Worm (Caenorhabditis elegans) whole organism, L1 larva: ENCODE measurements around the gene T04F3.5.

ENCODE experiments used
- aha-1 ChIP-seq: fragments of 150-350 bp; optimal IDR thresholded peaks from 2 replicates; lab custom pipeline; 2014; ENCODE audit warnings: missing biosample characterization, missing genetic modification characterization
- aly-2 ChIP-seq: fragments of 150-350 bp; optimal IDR thresholded peaks from 2 replicates; lab custom pipeline; 2014; ENCODE audit warnings: missing biosample characterization, missing genetic modification characterization
- ama-1 ChIP-seq: fragments of 150-350 bp; optimal IDR thresholded peaks from 2 replicates; lab custom pipeline; 2014
- ceh-82 ChIP-seq, 3 experiments: fragments of 150-350 bp in 1 of 3; sonication (generic microtip) in 2 of 3; optimal IDR thresholded peaks; 2 replicates each; lab custom pipeline; 2014 to 2017; ENCODE audit warnings: missing biosample characterization in 3 of 3, missing genetic modification characterization in 3 of 3
- ceh-88 ChIP-seq: fragments of 200-800 bp; sonication (Bioruptor generic); IDR thresholded peaks from 2 replicates; pipeline ENCODE4 v1.3.6; 2022; ENCODE audit warnings: missing genetic modification characterization, missing compliant biosample characterization
- fos-1 ChIP-seq: fragments of 150-350 bp; optimal IDR thresholded peaks from 2 replicates; lab custom pipeline; 2014; ENCODE audit warnings: missing biosample characterization, missing genetic modification characterization
- lin-39 ChIP-seq: fragments of 150-350 bp; optimal IDR thresholded peaks from 2 replicates; lab custom pipeline; 2014; ENCODE audit warnings: missing biosample characterization, missing genetic modification reagents, missing genetic modification characterization
- mep-1 ChIP-seq: fragments of 150-350 bp; optimal IDR thresholded peaks from 2 replicates; lab custom pipeline; 2014; ENCODE audit warnings: missing biosample characterization, missing genetic modification characterization
- nhr-12 ChIP-seq: sonication (generic microtip); optimal IDR thresholded peaks from 2 replicates; lab custom pipeline; 2017; ENCODE audit warnings: missing biosample characterization, missing genetic modification characterization
- pax-3 ChIP-seq: fragments of 200-800 bp; sonication (Bioruptor generic); optimal IDR thresholded peaks from 2 replicates; lab custom pipeline; 2018; ENCODE audit warnings: mild to moderate bottlenecking, missing genetic modification characterization, moderate library complexity, missing compliant biosample characterization
- ztf-4 ChIP-seq: fragments of 150-350 bp; optimal IDR thresholded peaks from 2 replicates; lab custom pipeline; 2014; ENCODE audit warnings: missing biosample characterization, missing genetic modification characterization

DNA sequence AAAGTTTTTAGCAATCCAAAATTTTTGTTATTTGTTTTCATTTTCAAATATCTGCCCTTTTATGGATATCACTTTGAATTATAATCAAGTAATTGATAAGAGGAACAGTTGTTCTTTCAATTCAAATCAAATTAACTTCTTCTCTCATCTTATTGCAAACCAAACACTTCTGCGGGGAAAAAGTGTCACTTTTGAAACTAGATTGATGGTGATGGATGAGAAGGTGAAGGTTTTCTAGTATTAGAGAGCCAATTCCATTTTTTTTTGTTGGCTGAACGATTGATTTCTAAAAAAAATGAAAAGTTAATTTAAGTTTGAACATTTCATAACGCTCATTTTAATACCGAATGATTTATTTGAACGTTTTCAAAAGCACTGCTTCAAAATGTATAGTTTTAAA is 19.3 kb downstream of the T04F3.5 start:
- TF ChIP-seq aly-2 (tag; lab: Kevin White, UChicago) (no peak), ztf-4 (tag; lab: Kevin White, UChicago) (no peak), lin-39 (tag; lab: Kevin White, UChicago) (no peak), pax-3 (tag; lab: Kevin White, UChicago) (no peak), fos-1 (tag; lab: Kevin White, UChicago) (no peak), mep-1 (tag; lab: Kevin White, UChicago) (peak; percentile 46), ama-1 (lab: Kevin White, UChicago) (no peak), ceh-88 (GFP tag; lab: Robert Waterston, UW) (no peak), ceh-82 (tag; optimal IDR thresholded peaks at IDR 0.05; lab: Kevin White, UChicago) (no peak), nhr-12 (tag; lab: Kevin White, UChicago) (no peak), aha-1 (tag; lab: Kevin White, UChicago) (no peak)
